Fruit fly (Drosophila melanogaster) whole organism, embryonic: Measurements from ENCODE around the gene Srg3.

ENCODE experiments used
- Ada2b ChIP-seq: fragments of 200-800 bp; sonication (Bioruptor generic); IDR thresholded peaks from 2 replicates; pipeline ENCODE4 v1.3.6; 2022; ENCODE audit warnings: missing biosample characterization, missing genetic modification characterization
- CG10565 ChIP-seq: fragments of 200-800 bp; sonication (Bioruptor generic); optimal IDR thresholded peaks from 3 replicates; lab custom pipeline; 2016; ENCODE audit warnings: missing biosample characterization, mild to moderate bottlenecking, missing genetic modification characterization
- CG11398 ChIP-seq: fragments of 200-800 bp; sonication (Bioruptor generic); optimal IDR thresholded peaks from 2 replicates; lab custom pipeline; 2016; ENCODE audit warnings: missing biosample characterization, missing genetic modification characterization
- CG11456 ChIP-seq: fragments of 200-800 bp; sonication (Bioruptor generic); IDR thresholded peaks from 3 replicates; pipeline ENCODE4 v1.3.6; 2022; ENCODE audit warnings: missing biosample characterization, missing genetic modification characterization
- CG12219 ChIP-seq: fragments of 200-800 bp; sonication (Bioruptor generic); optimal IDR thresholded peaks from 3 replicates; lab custom pipeline; 2018; ENCODE audit warnings: missing biosample characterization, mild to moderate bottlenecking, missing genetic modification characterization
- CG1233 ChIP-seq: fragments of 200-800 bp; sonication (Bioruptor generic); optimal IDR thresholded peaks from 4 replicates; lab custom pipeline; 2018; ENCODE audit warnings: missing biosample characterization, mild to moderate bottlenecking, missing genetic modification characterization
- CG15696 ChIP-seq: fragments of 200-800 bp; sonication (Bioruptor generic); optimal IDR thresholded peaks from 2 replicates; lab custom pipeline; 2019; ENCODE audit warnings: missing biosample characterization, mild to moderate bottlenecking, missing genetic modification characterization, moderate library complexity
- CG1832 ChIP-seq: fragments of 200-800 bp; sonication (Bioruptor generic); optimal IDR thresholded peaks from 2 replicates; lab custom pipeline; 2017; ENCODE audit warnings: missing biosample characterization, mild to moderate bottlenecking, missing genetic modification characterization, inconsistent platforms
- CG34224 ChIP-seq: fragments of 200-800 bp; sonication (Bioruptor generic); IDR thresholded peaks from 3 replicates; pipeline ENCODE4 v1.3.6; 2022; ENCODE audit warnings: missing biosample characterization, missing genetic modification characterization; ENCODE audit not compliant: partially characterized antibody
- CG34422 ChIP-seq: fragments of 200-800 bp; sonication (Bioruptor generic); IDR thresholded peaks from 3 replicates; pipeline ENCODE4 v1.3.6; 2022; ENCODE audit warnings: missing biosample characterization, missing genetic modification characterization
- CG3838 ChIP-seq: fragments of 200-800 bp; sonication (Bioruptor generic); optimal IDR thresholded peaks from 3 replicates; lab custom pipeline; 2016; ENCODE audit warnings: missing biosample characterization, missing genetic modification characterization
- CG6272 ChIP-seq: fragments of 200-800 bp; sonication (Bioruptor generic); IDR thresholded peaks from 2 replicates; pipeline ENCODE4 v1.3.6; 2022; ENCODE audit warnings: missing biosample characterization, missing genetic modification characterization
- CG6683 ChIP-seq: fragments of 200-800 bp; sonication (Bioruptor generic); optimal IDR thresholded peaks from 2 replicates; lab custom pipeline; 2017; ENCODE audit warnings: missing biosample characterization, mild to moderate bottlenecking, missing genetic modification characterization, missing genetic modification reagents
- CG6689 ChIP-seq: fragments of 200-800 bp; sonication (Bioruptor generic); IDR thresholded peaks from 2 replicates; pipeline ENCODE4 v1.3.6; 2022; ENCODE audit warnings: missing biosample characterization, missing genetic modification characterization
- CG6791 ChIP-seq: fragments of 200-800 bp; sonication (Bioruptor generic); IDR thresholded peaks from 3 replicates; pipeline ENCODE4 v1.3.6; 2022; ENCODE audit warnings: missing biosample characterization, missing genetic modification characterization; ENCODE audit not compliant: partially characterized antibody
- CG8944 ChIP-seq: fragments of 200-800 bp; sonication (Bioruptor generic); optimal IDR thresholded peaks from 3 replicates; lab custom pipeline; 2016; ENCODE audit warnings: missing biosample characterization, missing genetic modification characterization
- CrebB ChIP-seq: fragments of 200-800 bp; sonication (Bioruptor generic); optimal IDR thresholded peaks from 3 replicates; lab custom pipeline; 2018; ENCODE audit warnings: missing biosample characterization, mild to moderate bottlenecking, missing genetic modification characterization
- E2f1 ChIP-seq: fragments of 200-800 bp; sonication (Bioruptor generic); IDR thresholded peaks from 2 replicates; pipeline ENCODE4 v1.3.6; 2022; ENCODE audit warnings: missing biosample characterization, missing genetic modification characterization
- ERR ChIP-seq: fragments of 200-800 bp; sonication (Bioruptor generic); optimal IDR thresholded peaks from 2 replicates; lab custom pipeline; 2016; ENCODE audit warnings: missing biosample characterization, missing genetic modification characterization
- Fer2 ChIP-seq: fragments of 200-800 bp; sonication (Bioruptor generic); optimal IDR thresholded peaks from 2 replicates; lab custom pipeline; 2018; ENCODE audit warnings: missing biosample characterization, mild to moderate bottlenecking, missing genetic modification characterization, moderate library complexity
- Hey ChIP-seq: fragments of 200-800 bp; sonication (Bioruptor generic); optimal IDR thresholded peaks from 3 replicates; lab custom pipeline; 2018; ENCODE audit warnings: missing biosample characterization, mild to moderate bottlenecking, missing genetic modification characterization
- Hr51 ChIP-seq, 2 experiments: fragments of 200-800 bp; sonication (Bioruptor generic); optimal IDR thresholded peaks; 2 replicates in 1 of 2; 3 replicates in 1 of 2; lab custom pipeline; 2016 to 2018; ENCODE audit warnings: missing biosample characterization in 2 of 2, missing genetic modification characterization in 2 of 2, mild to moderate bottlenecking in 1 of 2, moderate library complexity in 1 of 2
- Lim3 ChIP-seq: fragments of 200-800 bp; sonication (Bioruptor generic); IDR thresholded peaks from 2 replicates; pipeline ENCODE4 v1.3.6; 2022; ENCODE audit warnings: missing biosample characterization, missing genetic modification characterization
- Lpt ChIP-seq: fragments of >200 bp; optimal IDR thresholded peaks from 2 replicates; lab custom pipeline; 2018; ENCODE audit warnings: missing biosample characterization, missing genetic modification characterization
- Meics ChIP-seq: fragments of 200-800 bp; sonication (Bioruptor generic); optimal IDR thresholded peaks from 2 replicates; lab custom pipeline; 2017; ENCODE audit warnings: missing biosample characterization, mild to moderate bottlenecking, missing genetic modification characterization
- NC2β ChIP-seq: fragments of 200-800 bp; sonication (Bioruptor generic); optimal IDR thresholded peaks from 2 replicates; lab custom pipeline; 2016; ENCODE audit warnings: missing biosample characterization, missing genetic modification characterization
- Nf-YA ChIP-seq: fragments of 200-800 bp; sonication (Bioruptor generic); IDR thresholded peaks from 2 replicates; pipeline ENCODE4 v1.3.6; 2022; ENCODE audit warnings: missing biosample characterization, missing genetic modification characterization
- Oaz ChIP-seq: fragments of 200-800 bp; sonication (Bioruptor generic); IDR thresholded peaks from 2 replicates; pipeline ENCODE4 v1.3.6; 2022; ENCODE audit warnings: missing biosample characterization, missing genetic modification characterization
- al ChIP-seq: fragments of 200-800 bp; sonication (Bioruptor generic); IDR thresholded peaks from 2 replicates; pipeline ENCODE4 v1.3.6; 2022; ENCODE audit warnings: missing biosample characterization, missing genetic modification characterization
- ash1 ChIP-seq: fragments of 200-800 bp; sonication (Bioruptor generic); optimal IDR thresholded peaks from 2 replicates; lab custom pipeline; 2018; ENCODE audit warnings: missing biosample characterization, mild to moderate bottlenecking, missing genetic modification characterization
- bbx ChIP-seq: fragments of 200-800 bp; sonication (Bioruptor generic); IDR thresholded peaks from 2 replicates; pipeline ENCODE4 v1.3.6; 2022; ENCODE audit warnings: missing biosample characterization, missing genetic modification characterization; ENCODE audit not compliant: partially characterized antibody
- cas ChIP-seq: fragments of 200-800 bp; sonication (Bioruptor generic); IDR thresholded peaks from 2 replicates; pipeline ENCODE4 v1.3.6; 2022; ENCODE audit warnings: missing biosample characterization, missing genetic modification characterization
- croc ChIP-seq: fragments of 200-800 bp; sonication (Bioruptor generic); conservative IDR thresholded peaks from 3 replicates; pipeline ENCODE4 v1.3.6; 2022; ENCODE audit warnings: missing biosample characterization, missing genetic modification characterization
- crol ChIP-seq: fragments of 200-800 bp; sonication (Bioruptor generic); IDR thresholded peaks from 2 replicates; pipeline ENCODE4 v1.3.6; 2022; ENCODE audit warnings: missing biosample characterization, missing genetic modification characterization
- cwo ChIP-seq: fragments of 200-800 bp; sonication (Bioruptor generic); optimal IDR thresholded peaks from 3 replicates; lab custom pipeline; 2017; ENCODE audit warnings: missing biosample characterization, missing genetic modification characterization, mild to moderate bottlenecking, moderate library complexity, missing genetic modification reagents
- dysf ChIP-seq: fragments of 200-800 bp; sonication (Bioruptor generic); IDR thresholded peaks from 3 replicates; pipeline ENCODE4 v1.3.6; 2022; ENCODE audit warnings: missing biosample characterization, missing genetic modification characterization
- ems ChIP-seq: fragments of 200-800 bp; sonication (Bioruptor generic); optimal IDR thresholded peaks from 3 replicates; lab custom pipeline; 2016; ENCODE audit warnings: missing biosample characterization, missing genetic modification characterization
- exex ChIP-seq: fragments of 200-800 bp; sonication (Bioruptor generic); optimal IDR thresholded peaks from 4 replicates; lab custom pipeline; 2018; ENCODE audit warnings: missing biosample characterization, mild to moderate bottlenecking, missing genetic modification characterization, moderate library complexity
- fd102C ChIP-seq: fragments of 200-800 bp; sonication (Bioruptor generic); optimal IDR thresholded peaks from 2 replicates; lab custom pipeline; 2018; ENCODE audit warnings: missing biosample characterization, mild to moderate bottlenecking, missing genetic modification characterization, moderate library complexity
- jumu ChIP-seq: fragments of 200-800 bp; sonication (Bioruptor generic); optimal IDR thresholded peaks from 3 replicates; lab custom pipeline; 2016; ENCODE audit warnings: missing biosample characterization, missing genetic modification characterization
- kah ChIP-seq: fragments of 200-800 bp; sonication (Bioruptor generic); optimal IDR thresholded peaks from 2 replicates; lab custom pipeline; 2018; ENCODE audit warnings: missing biosample characterization, mild to moderate bottlenecking, missing genetic modification characterization
- kni ChIP-seq: fragments of 200-800 bp; sonication (Bioruptor generic); optimal IDR thresholded peaks from 3 replicates; lab custom pipeline; 2017; ENCODE audit warnings: mild to moderate bottlenecking, missing biosample characterization, missing genetic modification reagents, missing genetic modification characterization
- lbe ChIP-seq: fragments of 200-800 bp; sonication (Bioruptor generic); optimal IDR thresholded peaks from 2 replicates; lab custom pipeline; 2016; ENCODE audit warnings: missing biosample characterization, mild to moderate bottlenecking, missing genetic modification characterization
- otp ChIP-seq: fragments of 200-800 bp; sonication (Bioruptor generic); IDR thresholded peaks from 3 replicates; pipeline ENCODE4, ENCODE4 v1.3.6; 2022; ENCODE audit warnings: missing biosample characterization, missing genetic modification characterization
- pb ChIP-seq: fragments of 200-800 bp; sonication (Bioruptor generic); optimal IDR thresholded peaks from 3 replicates; lab custom pipeline; 2016; ENCODE audit warnings: missing biosample characterization, missing genetic modification characterization
- pros ChIP-seq: fragments of 200-800 bp; sonication (Bioruptor generic); optimal IDR thresholded peaks from 3 replicates; lab custom pipeline; 2019; ENCODE audit warnings: missing biosample characterization, mild to moderate bottlenecking, missing genetic modification characterization, moderate library complexity
- rib ChIP-seq: fragments of 200-800 bp; sonication (Bioruptor generic); IDR thresholded peaks from 2 replicates; pipeline ENCODE4 v1.3.6; 2022; ENCODE audit warnings: missing biosample characterization, missing genetic modification characterization
- seq ChIP-seq: fragments of 200-800 bp; sonication (Bioruptor generic); IDR thresholded peaks from 2 replicates; pipeline ENCODE4 v1.3.6; 2022; ENCODE audit warnings: missing biosample characterization, missing genetic modification characterization
- sima ChIP-seq: fragments of 200-800 bp; sonication (Bioruptor generic); optimal IDR thresholded peaks from 2 replicates; lab custom pipeline; 2016; ENCODE audit warnings: missing biosample characterization, missing genetic modification characterization
- trem ChIP-seq: fragments of 200-800 bp; optimal IDR thresholded peaks from 3 replicates; lab custom pipeline; 2019; ENCODE audit warnings: missing biosample characterization, mild to moderate bottlenecking, missing genetic modification characterization, moderate library complexity
- tup ChIP-seq: fragments of 200-800 bp; sonication (Bioruptor generic); optimal IDR thresholded peaks from 2 replicates; lab custom pipeline; 2016; ENCODE audit warnings: missing biosample characterization, mild to moderate bottlenecking, missing genetic modification characterization, moderate library complexity
- zfh1 ChIP-seq: fragments of 200-800 bp; sonication (Bioruptor generic); IDR thresholded peaks from 3 replicates; pipeline ENCODE4 v1.3.6; 2022; ENCODE audit warnings: missing biosample characterization, missing genetic modification characterization

The Srg3 gene

DNA sequence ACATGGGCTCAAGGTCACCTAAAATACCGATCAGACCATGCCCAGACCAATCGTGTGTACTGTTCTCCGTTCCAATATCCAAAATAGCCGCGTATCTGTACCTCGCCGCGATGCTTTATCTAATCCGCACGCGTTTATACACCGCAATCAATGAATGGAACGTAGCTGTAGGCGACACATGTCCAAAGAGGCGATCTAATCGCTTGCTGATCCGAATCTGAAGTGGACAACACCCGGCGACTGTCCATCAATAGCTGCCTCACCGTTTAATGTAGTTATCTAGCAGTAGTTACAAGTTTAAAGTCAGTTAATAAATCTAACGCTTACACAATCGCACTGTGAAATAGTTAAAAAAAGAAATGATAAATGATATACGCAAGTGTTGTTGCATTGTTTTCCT is 9.4 kb downstream of the Srg3 start (continued):
- TF ChIP-seq trem (tag; lab: Kevin White, UChicago) (no peak), tup (no peak), CG1832 (no peak), croc (no peak), NC2β (GFP tag; lab: Kevin White, UChicago) (no peak), cas (no peak), Lpt (GFP tag; lab: Kevin White, UChicago) (no peak), E2f1 (GFP tag; lab: Robert Waterston, UW) (no peak), Fer2 (tag; lab: Kevin White, UChicago) (no peak), kah (GFP tag; lab: Kevin White, UChicago) (no peak), CG3838 (no peak), CrebB (tag; lab: Kevin White, UChicago) (no peak), pb (no peak), lbe (GFP tag; lab: Kevin White, UChicago) (no peak), CG6272 (GFP tag; lab: Robert Waterston, UW) (no peak), CG34224 (GFP tag; lab: Robert Waterston, UW) (no peak), exex (tag; lab: Kevin White, UChicago) (peak; percentile 88), CG6791 (GFP tag; lab: Robert Waterston, UW) (no peak), CG6683 (GFP tag; lab: Kevin White, UChicago) (no peak), rib (no peak), CG6689 (GFP tag; lab: Robert Waterston, UW) (no peak), ems (GFP tag; lab: Kevin White, UChicago) (no peak), CG12219 (GFP tag; lab: Kevin White, UChicago) (no peak), ERR (GFP tag; lab: Kevin White, UChicago) (no peak), CG10565 (GFP tag; lab: Kevin White, UChicago) (no peak), cwo (GFP tag; lab: Kevin White, UChicago) (peak; percentile 63), seq (GFP tag; lab: Robert Waterston, UW) (no peak), pros (no peak), CG15696 (tag; lab: Kevin White, UChicago) (no peak), sima (GFP tag; lab: Kevin White, UChicago) (no peak), Nf-YA (GFP tag; lab: Robert Waterston, UW) (no peak), kni (GFP tag; lab: Kevin White, UChicago) (no peak), Hey (tag; lab: Kevin White, UChicago) (peak; percentile 90), otp (GFP tag; lab: Robert Waterston, UW) (no peak), dysf (GFP tag; lab: Robert Waterston, UW) (0 out of 3 replicates have a peak, but pooled peaks have one; percentile 16), CG11398 (GFP tag; lab: Kevin White, UChicago) (no peak), Oaz (no peak), zfh1 (GFP tag; lab: Robert Waterston, UW) (no peak), Ada2b (no peak), CG34422 (GFP tag; lab: Robert Waterston, UW) (no peak), CG11456 (GFP tag; lab: Robert Waterston, UW) (no peak), jumu (GFP tag; lab: Kevin White, UChicago) (no peak), Hr51 (GFP tag; optimal IDR thresholded peaks at IDR 0.05; lab: Kevin White, UChicago) (no peak), fd102C (GFP tag; lab: Kevin White, UChicago) (no peak), al (no peak), crol (no peak), CG8944 (GFP tag; lab: Kevin White, UChicago) (no peak), ash1 (GFP tag; lab: Kevin White, UChicago) (no peak), Meics (no peak), Lim3 (GFP tag; lab: Robert Waterston, UW) (no peak), bbx (GFP tag; lab: Robert Waterston, UW) (0 out of 2 replicates have a peak, but pooled peaks have one; percentile 31), CG1233 (GFP tag; lab: Kevin White, UChicago) (no peak)
